Worm (Caenorhabditis elegans) whole organism, L4 larva: ENCODE data around the gene ril-2.

Experiments used
- Y48G9A.11 ChIP-seq: fragments of 200-800 bp; sonication (Bioruptor generic); IDR thresholded peaks from 2 replicates; pipeline ENCODE4 v1.3.6; 2022; ENCODE audit warnings: missing genetic modification reagents, missing genetic modification characterization, missing compliant biosample characterization
- ZK546.5 ChIP-seq, 2 experiments: sonication (generic microtip); optimal IDR thresholded peaks; 2 replicates each; lab custom pipeline; 2017; ENCODE audit warnings: missing biosample characterization in 2 of 2, missing genetic modification characterization in 2 of 2
- fkh-10 ChIP-seq: fragments of 150-350 bp; optimal IDR thresholded peaks from 2 replicates; lab custom pipeline; 2014; ENCODE audit warnings: missing biosample characterization, missing genetic modification reagents, missing genetic modification characterization
- hlh-30 ChIP-seq: sonication (generic microtip); optimal IDR thresholded peaks from 2 replicates; lab custom pipeline; 2017; ENCODE audit warnings: antibody characterized with exemption, mild to moderate bottlenecking, missing genetic modification characterization, missing compliant biosample characterization; ENCODE audit not compliant: insufficient read depth

- no peak for TF ChIP-seq Y48G9A.11 (GFP tag; lab: Robert Waterston, UW)
- no peak for TF ChIP-seq fkh-10 (GFP tag; lab: Kevin White, UChicago)
- peak; percentile 79 for TF ChIP-seq hlh-30 (tag; lab: Kevin White, UChicago)
- TF ChIP-seq ZK546.5 (tag; optimal IDR thresholded peaks at IDR 0.05; lab: Kevin White, UChicago): no peak
Measured at ce11 chrV:12553286-12553725, 45.7 kb downstream of the ril-2 start.
